Fruit fly (Drosophila melanogaster) whole organism, embryonic: ENCODE results near the gene CG16978.

Source experiments
- ATbp ChIP-seq: fragments of 200-800 bp; sonication (Bioruptor generic); optimal IDR thresholded peaks from 2 replicates; lab custom pipeline; 2017; ENCODE audit warnings: missing biosample characterization, mild to moderate bottlenecking, missing genetic modification characterization, missing genetic modification reagents
- Bgb ChIP-seq: fragments of 200-800 bp; sonication (Bioruptor generic); IDR thresholded peaks from 2 replicates; pipeline ENCODE4 v1.3.6; 2022; ENCODE audit warnings: missing biosample characterization, missing genetic modification characterization; ENCODE audit not compliant: partially characterized antibody
- Bteb2 ChIP-seq: fragments of 200-800 bp; sonication (Bioruptor generic); optimal IDR thresholded peaks from 2 replicates; lab custom pipeline; 2016; ENCODE audit warnings: missing biosample characterization, missing genetic modification characterization
- CG10274 ChIP-seq: fragments of 200-800 bp; sonication (Bioruptor generic); optimal IDR thresholded peaks from 3 replicates; lab custom pipeline; 2017; ENCODE audit warnings: missing biosample characterization, mild to moderate bottlenecking, missing genetic modification characterization
- CG10366 ChIP-seq: fragments of 200-800 bp; sonication (Bioruptor generic); IDR thresholded peaks from 2 replicates; pipeline ENCODE4 v1.3.6; 2022; ENCODE audit warnings: missing biosample characterization, missing genetic modification characterization
- CG10462 ChIP-seq: fragments of 200-800 bp; sonication (Bioruptor generic); optimal IDR thresholded peaks from 2 replicates; lab custom pipeline; 2016; ENCODE audit warnings: missing biosample characterization, missing genetic modification characterization
- CG10543 ChIP-seq: fragments of 200-800 bp; sonication (Bioruptor generic); optimal IDR thresholded peaks from 3 replicates; lab custom pipeline; 2017; ENCODE audit warnings: missing biosample characterization, mild to moderate bottlenecking, missing genetic modification characterization, moderate library complexity
- CG11247 ChIP-seq: fragments of 200-800 bp; sonication (Bioruptor generic); IDR thresholded peaks from 2 replicates; pipeline ENCODE4 v1.3.6; 2022; ENCODE audit warnings: missing biosample characterization, missing genetic modification characterization
- CG12071 ChIP-seq: fragments of 200-800 bp; sonication (Bioruptor generic); optimal IDR thresholded peaks from 3 replicates; lab custom pipeline; 2018; ENCODE audit warnings: missing biosample characterization, mild to moderate bottlenecking, missing genetic modification characterization
- CG12769 ChIP-seq: fragments of 200-800 bp; sonication (Bioruptor generic); optimal IDR thresholded peaks from 2 replicates; lab custom pipeline; 2019; ENCODE audit warnings: missing biosample characterization, mild to moderate bottlenecking, missing genetic modification characterization, moderate library complexity
- CG13123 ChIP-seq: fragments of 200-800 bp; sonication (Bioruptor generic); optimal IDR thresholded peaks from 2 replicates; lab custom pipeline; 2016; ENCODE audit warnings: missing biosample characterization, missing genetic modification characterization
- CG15696 ChIP-seq: fragments of 200-800 bp; sonication (Bioruptor generic); optimal IDR thresholded peaks from 2 replicates; lab custom pipeline; 2019; ENCODE audit warnings: missing biosample characterization, mild to moderate bottlenecking, missing genetic modification characterization, moderate library complexity
- CG17612 ChIP-seq: fragments of 200-800 bp; sonication (Bioruptor generic); IDR thresholded peaks from 2 replicates; pipeline ENCODE4 v1.3.6; 2022; ENCODE audit warnings: missing biosample characterization, missing genetic modification characterization
- CG2678 ChIP-seq: fragments of 200-800 bp; sonication (Bioruptor generic); optimal IDR thresholded peaks from 3 replicates; lab custom pipeline; 2019; ENCODE audit warnings: missing biosample characterization, mild to moderate bottlenecking, missing genetic modification characterization, moderate library complexity
- CG2889 ChIP-seq: fragments of 200-800 bp; sonication (Bioruptor generic); IDR thresholded peaks from 3 replicates; pipeline ENCODE4 v1.3.6; 2022; ENCODE audit warnings: missing biosample characterization, missing genetic modification characterization
- CG34422 ChIP-seq: fragments of 200-800 bp; sonication (Bioruptor generic); IDR thresholded peaks from 3 replicates; pipeline ENCODE4 v1.3.6; 2022; ENCODE audit warnings: missing biosample characterization, missing genetic modification characterization
- CG3847 ChIP-seq: fragments of 200-800 bp; sonication (Bioruptor generic); IDR thresholded peaks from 2 replicates; pipeline ENCODE4 v1.3.6; 2022; ENCODE audit warnings: missing biosample characterization, missing genetic modification characterization
- CG4282 ChIP-seq: fragments of 200-800 bp; sonication (Bioruptor generic); optimal IDR thresholded peaks from 2 replicates; lab custom pipeline; 2016; ENCODE audit warnings: missing biosample characterization, missing genetic modification characterization
- CG4730 ChIP-seq: fragments of 200-800 bp; sonication (Bioruptor generic); IDR thresholded peaks from 2 replicates; pipeline ENCODE4 v1.3.6; 2022; ENCODE audit warnings: missing biosample characterization, missing genetic modification characterization
- CG4854 ChIP-seq: fragments of 200-800 bp; sonication (Bioruptor generic); optimal IDR thresholded peaks from 2 replicates; lab custom pipeline; 2016; ENCODE audit warnings: missing biosample characterization, missing genetic modification characterization, inconsistent platforms
- CG5180 ChIP-seq: fragments of 200-800 bp; sonication (Bioruptor generic); optimal IDR thresholded peaks from 3 replicates; lab custom pipeline; 2017; ENCODE audit warnings: missing biosample characterization, missing genetic modification characterization, mild to moderate bottlenecking, moderate library complexity, missing genetic modification reagents
- CG6272 ChIP-seq: fragments of 200-800 bp; sonication (Bioruptor generic); IDR thresholded peaks from 2 replicates; pipeline ENCODE4 v1.3.6; 2022; ENCODE audit warnings: missing biosample characterization, missing genetic modification characterization
- CG6854 ChIP-seq: fragments of 200-800 bp; sonication (Bioruptor generic); optimal IDR thresholded peaks from 3 replicates; lab custom pipeline; 2017; ENCODE audit warnings: missing biosample characterization, mild to moderate bottlenecking, missing genetic modification characterization
- CG7963 ChIP-seq: fragments of 200-800 bp; sonication (Bioruptor generic); IDR thresholded peaks from 3 replicates; pipeline ENCODE4 v1.3.6; 2022; ENCODE audit warnings: missing biosample characterization, missing genetic modification characterization; ENCODE audit not compliant: partially characterized antibody
- CG8944 ChIP-seq: fragments of 200-800 bp; sonication (Bioruptor generic); optimal IDR thresholded peaks from 3 replicates; lab custom pipeline; 2016; ENCODE audit warnings: missing biosample characterization, missing genetic modification characterization
- CG9609 ChIP-seq: fragments of 200-800 bp; sonication (Bioruptor generic); optimal IDR thresholded peaks from 3 replicates; lab custom pipeline; 2016; ENCODE audit warnings: missing biosample characterization, missing genetic modification characterization
- CG9876 ChIP-seq: fragments of 200-800 bp; sonication (Bioruptor generic); optimal IDR thresholded peaks from 2 replicates; lab custom pipeline; 2016; ENCODE audit warnings: missing biosample characterization, missing genetic modification characterization
- Hr3 ChIP-seq: fragments of 200-800 bp; sonication (Bioruptor generic); optimal IDR thresholded peaks from 3 replicates; lab custom pipeline; 2016; ENCODE audit warnings: missing biosample characterization, missing genetic modification characterization
- Oli ChIP-seq: fragments of 200-800 bp; sonication (Bioruptor generic); optimal IDR thresholded peaks from 2 replicates; lab custom pipeline; 2018; ENCODE audit warnings: missing biosample characterization, mild to moderate bottlenecking, missing genetic modification characterization, moderate library complexity
- Six4 ChIP-seq: fragments of 200-800 bp; sonication (Bioruptor generic); optimal IDR thresholded peaks from 2 replicates; lab custom pipeline; 2016; ENCODE audit warnings: missing biosample characterization, missing genetic modification characterization
- Stat92E ChIP-seq, 3 experiments: fragments of >200 bp in 2 of 3; fragments of 200-800 bp in 1 of 3; sonication (Bioruptor generic) in 1 of 3; optimal IDR thresholded peaks; 2 replicates each; lab custom pipeline; 2017 to 2019; ENCODE audit warnings: missing biosample characterization in 3 of 3, missing genetic modification characterization in 3 of 3, mild to moderate bottlenecking in 1 of 3, moderate library complexity in 1 of 3
- ab ChIP-seq: fragments of 200-800 bp; sonication (Bioruptor generic); optimal IDR thresholded peaks from 2 replicates; lab custom pipeline; 2016; ENCODE audit warnings: missing biosample characterization, missing genetic modification characterization
- ase ChIP-seq: fragments of 200-800 bp; sonication (Bioruptor generic); IDR thresholded peaks from 3 replicates; pipeline ENCODE4 v1.3.6; 2022; ENCODE audit warnings: missing biosample characterization, missing genetic modification characterization
- az2 ChIP-seq: fragments of 200-800 bp; sonication (Bioruptor generic); optimal IDR thresholded peaks from 3 replicates; lab custom pipeline; 2016; ENCODE audit warnings: missing biosample characterization, missing genetic modification characterization
- btn ChIP-seq: fragments of 200-800 bp; sonication (Bioruptor generic); optimal IDR thresholded peaks from 2 replicates; lab custom pipeline; 2016; ENCODE audit warnings: missing biosample characterization, missing genetic modification characterization
- cad ChIP-seq: fragments of >200 bp; optimal IDR thresholded peaks from 2 replicates; lab custom pipeline; 2017; ENCODE audit warnings: missing biosample characterization, missing genetic modification characterization
- chinmo ChIP-seq: fragments of 200-800 bp; sonication (Bioruptor generic); IDR thresholded peaks from 4 replicates; pipeline ENCODE4 v1.3.6; 2022; ENCODE audit warnings: missing biosample characterization, missing genetic modification characterization; ENCODE audit not compliant: partially characterized antibody
- cwo ChIP-seq: fragments of 200-800 bp; sonication (Bioruptor generic); optimal IDR thresholded peaks from 3 replicates; lab custom pipeline; 2017; ENCODE audit warnings: missing biosample characterization, missing genetic modification characterization, mild to moderate bottlenecking, moderate library complexity, missing genetic modification reagents
- dysf ChIP-seq: fragments of 200-800 bp; sonication (Bioruptor generic); IDR thresholded peaks from 3 replicates; pipeline ENCODE4 v1.3.6; 2022; ENCODE audit warnings: missing biosample characterization, missing genetic modification characterization
- fd3F ChIP-seq: fragments of 200-800 bp; sonication (Bioruptor generic); optimal IDR thresholded peaks from 2 replicates; lab custom pipeline; 2018; ENCODE audit warnings: missing biosample characterization, mild to moderate bottlenecking, missing genetic modification characterization, moderate library complexity
- h ChIP-seq: fragments of >200 bp; optimal IDR thresholded peaks from 2 replicates; lab custom pipeline; 2017
- nom ChIP-seq: fragments of 200-800 bp; sonication (Bioruptor generic); optimal IDR thresholded peaks from 2 replicates; lab custom pipeline; 2017; ENCODE audit warnings: missing biosample characterization, missing genetic modification characterization, mild to moderate bottlenecking, moderate library complexity, missing genetic modification reagents
- onecut ChIP-seq: fragments of 200-800 bp; sonication (Bioruptor generic); IDR thresholded peaks from 2 replicates; pipeline ENCODE4 v1.3.6; 2022; ENCODE audit warnings: missing biosample characterization, missing genetic modification characterization
- pita ChIP-seq: fragments of 200-800 bp; sonication (Bioruptor generic); optimal IDR thresholded peaks from 2 replicates; lab custom pipeline; 2017; ENCODE audit warnings: missing biosample characterization, mild to moderate bottlenecking, missing genetic modification characterization
- psq ChIP-seq: fragments of 200-800 bp; sonication (Bioruptor generic); optimal IDR thresholded peaks from 2 replicates; lab custom pipeline; 2017; ENCODE audit warnings: missing biosample characterization, missing genetic modification characterization
- pum ChIP-seq: fragments of 200-800 bp; sonication (Bioruptor generic); optimal IDR thresholded peaks from 2 replicates; lab custom pipeline; 2016; ENCODE audit warnings: missing biosample characterization, missing genetic modification characterization
- scrt ChIP-seq: fragments of 200-800 bp; sonication (Bioruptor generic); optimal IDR thresholded peaks from 2 replicates; lab custom pipeline; 2018; ENCODE audit warnings: missing biosample characterization, mild to moderate bottlenecking, missing genetic modification characterization, moderate library complexity
- so ChIP-seq: fragments of 200-800 bp; sonication (Bioruptor generic); IDR thresholded peaks from 3 replicates; pipeline ENCODE4 v1.3.6; 2022; ENCODE audit warnings: missing biosample characterization, missing genetic modification characterization
- ssp ChIP-seq: fragments of 200-800 bp; sonication (Bioruptor generic); IDR thresholded peaks from 2 replicates; pipeline ENCODE4 v1.3.6; 2022; ENCODE audit warnings: missing biosample characterization, missing genetic modification characterization
- twi ChIP-seq: fragments of 200-800 bp; optimal IDR thresholded peaks from 2 replicates; lab custom pipeline; 2019; ENCODE audit warnings: missing biosample characterization, mild to moderate bottlenecking, missing genetic modification characterization, moderate library complexity

The CG16978 gene

dm6 chr2L:13176701-13177249 lies 33.4 kb upstream of the CG16978 start, which contains the start of the genes Sfmbt and CG5439 (continued):
- peak; percentile 46 for TF ChIP-seq CG10462 (GFP tag; lab: Kevin White, UChicago)
- TF ChIP-seq CG15696 (tag; lab: Kevin White, UChicago) = peak; percentile 73
- peak; percentile 77 for TF ChIP-seq CG6272 (GFP tag; lab: Robert Waterston, UW)
- no peak for TF ChIP-seq nom (GFP tag; lab: Kevin White, UChicago)
- no peak for TF ChIP-seq pita
- no peak for TF ChIP-seq CG10543 (GFP tag; lab: Kevin White, UChicago)
- TF ChIP-seq CG17612 (GFP tag; lab: Robert Waterston, UW) = peak; percentile 45; the same call in 1 of the 2 replicates
- peak; percentile 39; the same call in 1 of the 2 replicates for TF ChIP-seq CG10366 (GFP tag; lab: Robert Waterston, UW)
- TF ChIP-seq ssp (GFP tag; lab: Robert Waterston, UW) = peak; percentile 72
- peak; percentile 75 for TF ChIP-seq Bteb2 (GFP tag; lab: Kevin White, UChicago)
- no peak for TF ChIP-seq CG4282 (GFP tag; lab: Kevin White, UChicago)
- no peak for TF ChIP-seq ATbp (GFP tag; lab: Kevin White, UChicago)
- TF ChIP-seq h (lab: Kevin White, UChicago) = no peak
- TF ChIP-seq cwo (GFP tag; lab: Kevin White, UChicago) = peak; percentile 55
- peak; percentile 70; the same call in 2 of the 3 replicates for TF ChIP-seq CG34422 (GFP tag; lab: Robert Waterston, UW)
- TF ChIP-seq ase = 0 out of 3 replicates have a peak, but pooled peaks have one; percentile 45
- peak; percentile 81 for TF ChIP-seq CG3847 (GFP tag; lab: Robert Waterston, UW)
- peak; percentile 79 for TF ChIP-seq pum
- peak; percentile 50 for TF ChIP-seq twi
- peak; percentile 16 for TF ChIP-seq CG6854 (GFP tag; lab: Kevin White, UChicago)
- no peak for TF ChIP-seq Oli
- TF ChIP-seq CG8944 (GFP tag; lab: Kevin White, UChicago) = peak; percentile 72
- TF ChIP-seq Stat92E (GFP tag; optimal IDR thresholded peaks at IDR 0.05; lab: Kevin White, UChicago) = peak in 1 of 3 experiments; percentile 30
- TF ChIP-seq cad = no peak
- TF ChIP-seq btn (GFP tag; lab: Kevin White, UChicago) = peak; percentile 19
- peak; percentile 61 for TF ChIP-seq CG11247 (GFP tag; lab: Robert Waterston, UW)
- TF ChIP-seq ab (GFP tag; lab: Kevin White, UChicago) = peak; percentile 54
- peak; percentile 71 for TF ChIP-seq az2
- TF ChIP-seq dysf (GFP tag; lab: Robert Waterston, UW) = peak; percentile 74
- peak; percentile 69 for TF ChIP-seq CG9876 (GFP tag; lab: Kevin White, UChicago)
- peak; percentile 36 for TF ChIP-seq CG10274 (GFP tag; lab: Kevin White, UChicago)
- TF ChIP-seq Six4 (GFP tag; lab: Kevin White, UChicago) = peak; percentile 12
- TF ChIP-seq CG7963 (GFP tag; lab: Robert Waterston, UW) = no peak
- peak; percentile 78 for TF ChIP-seq CG9609
- no peak for TF ChIP-seq CG4730 (GFP tag; lab: Robert Waterston, UW)
- peak; percentile 42; the same call in 1 of the 2 replicates for TF ChIP-seq onecut (GFP tag; lab: Robert Waterston, UW)
- TF ChIP-seq CG2678 (tag; lab: Kevin White, UChicago) = no peak
- peak; percentile 59 for TF ChIP-seq fd3F (GFP tag; lab: Kevin White, UChicago)
- TF ChIP-seq CG12769 = no peak
- TF ChIP-seq scrt (GFP tag; lab: Kevin White, UChicago) = no peak
- peak; percentile 44 for TF ChIP-seq Bgb (GFP tag; lab: Robert Waterston, UW)
- no peak for TF ChIP-seq so (GFP tag; lab: Robert Waterston, UW)
- TF ChIP-seq CG12071 (GFP tag; lab: Kevin White, UChicago) = no peak
- TF ChIP-seq CG13123 (GFP tag; lab: Kevin White, UChicago) = peak; percentile 29
- TF ChIP-seq CG2889 (GFP tag; lab: Robert Waterston, UW) = no peak
- no peak for TF ChIP-seq CG5180 (GFP tag; lab: Kevin White, UChicago)
- TF ChIP-seq CG4854 = peak; percentile 71
- no peak for TF ChIP-seq chinmo (GFP tag; lab: Robert Waterston, UW)
- peak; percentile 76 for TF ChIP-seq psq (GFP tag; lab: Kevin White, UChicago)
- TF ChIP-seq Hr3 = peak; percentile 89
